Fruit fly (Drosophila melanogaster) whole organism, wandering third instar larva: ENCODE results near the gene CG32706.
A peak's percentile ranks its signal among the peaks of the same experiment; 100 is the strongest.

Experiments
- Abd-B ChIP-seq: fragments of >200 bp; optimal IDR thresholded peaks from 2 replicates; lab custom pipeline; 2017; ENCODE audit warnings: missing biosample characterization, missing genetic modification characterization
- CG32264 ChIP-seq: fragments of 200-800 bp; sonication (Bioruptor generic); optimal IDR thresholded peaks from 2 replicates; lab custom pipeline; 2016; ENCODE audit warnings: missing biosample characterization, missing genetic modification characterization
- CG9705 ChIP-seq: fragments of 200-800 bp; sonication (Bioruptor generic); optimal IDR thresholded peaks from 2 replicates; lab custom pipeline; 2018; ENCODE audit warnings: missing biosample characterization, mild to moderate bottlenecking, missing genetic modification characterization
- CrebA ChIP-seq: fragments of 200-800 bp; sonication (Bioruptor generic); optimal IDR thresholded peaks from 2 replicates; lab custom pipeline; 2016; ENCODE audit warnings: missing biosample characterization, mild to moderate bottlenecking, missing genetic modification characterization, borderline replicate concordance
- Dfd ChIP-seq: fragments of >200 bp; optimal IDR thresholded peaks from 2 replicates; lab custom pipeline; 2017; ENCODE audit warnings: missing biosample characterization, missing genetic modification characterization
- Dif ChIP-seq: fragments of 200-275, 200-300 bp; sonication (Bioruptor generic); optimal IDR thresholded peaks from 2 replicates; lab custom pipeline; 2018; ENCODE audit warnings: missing biosample characterization, missing genetic modification characterization; ENCODE audit not compliant: partially characterized antibody
- GATAd ChIP-seq: sonication (Bioruptor generic); optimal IDR thresholded peaks from 2 replicates; lab custom pipeline; 2016; ENCODE audit warnings: missing biosample characterization, missing genetic modification characterization
- HLH106 ChIP-seq: fragments of 200-800 bp; optimal IDR thresholded peaks from 3 replicates; lab custom pipeline; 2019; ENCODE audit warnings: missing biosample characterization, mild to moderate bottlenecking, missing genetic modification characterization, moderate library complexity
- Hnf4 ChIP-seq: fragments of 200-800 bp; sonication (Bioruptor generic); optimal IDR thresholded peaks from 2 replicates; lab custom pipeline; 2016; ENCODE audit warnings: missing biosample characterization, mild to moderate bottlenecking, missing genetic modification characterization
- Hr78 ChIP-seq: fragments of >200 bp; optimal IDR thresholded peaks from 2 replicates; lab custom pipeline; 2017; ENCODE audit warnings: missing biosample characterization, missing genetic modification characterization
- Hr83 ChIP-seq: fragments of 200-300 bp; sonication (Bioruptor generic); optimal IDR thresholded peaks from 2 replicates; lab custom pipeline; 2016; ENCODE audit warnings: missing biosample characterization, mild to moderate bottlenecking, missing genetic modification characterization, moderate library complexity; ENCODE audit not compliant: poor library complexity, severe bottlenecking
- Jra ChIP-seq: sonication (Bioruptor generic); optimal IDR thresholded peaks from 2 replicates; lab custom pipeline; 2016; ENCODE audit warnings: missing biosample characterization, missing genetic modification characterization
- Mio ChIP-seq: sonication (Bioruptor generic); optimal IDR thresholded peaks from 2 replicates; lab custom pipeline; 2016; ENCODE audit warnings: missing biosample characterization, missing genetic modification characterization
- Myc ChIP-seq: fragments of >200 bp; optimal IDR thresholded peaks from 2 replicates; lab custom pipeline; 2017
- N ChIP-seq: fragments of >200 bp; optimal IDR thresholded peaks from 2 replicates; lab custom pipeline; 2018; ENCODE audit warnings: missing biosample characterization, missing external identifiers, missing genetic modification characterization
- OdsH ChIP-seq: fragments of 200-800 bp; sonication (Bioruptor generic); optimal IDR thresholded peaks from 2 replicates; lab custom pipeline; 2016; ENCODE audit warnings: missing biosample characterization, mild to moderate bottlenecking, missing genetic modification characterization
- Rel ChIP-seq, 2 experiments: fragments of 200-800 bp; sonication (Bioruptor generic) in 1 of 2; optimal IDR thresholded peaks; 2 replicates in 1 of 2; 3 replicates in 1 of 2; lab custom pipeline; 2016 to 2019; ENCODE audit warnings: mild to moderate bottlenecking in 2 of 2, missing biosample characterization in 2 of 2, missing genetic modification characterization in 2 of 2, moderate library complexity in 1 of 2
- Sp1 ChIP-seq: fragments of 200-800 bp; sonication (Bioruptor generic); optimal IDR thresholded peaks from 3 replicates; lab custom pipeline; 2019; ENCODE audit warnings: missing biosample characterization, mild to moderate bottlenecking, missing genetic modification characterization, moderate library complexity
- Vsx2 ChIP-seq: fragments of 200-300, 225-300 bp; sonication (Bioruptor generic); optimal IDR thresholded peaks from 2 replicates; lab custom pipeline; 2018; ENCODE audit warnings: missing biosample characterization, missing genetic modification characterization; ENCODE audit not compliant: partially characterized antibody
- br ChIP-seq: fragments of 200-800 bp; sonication (Bioruptor generic); optimal IDR thresholded peaks from 2 replicates; lab custom pipeline; 2016; ENCODE audit warnings: missing biosample characterization, missing genetic modification characterization
- brk ChIP-seq: fragments of 200-800 bp; sonication (Bioruptor generic); optimal IDR thresholded peaks from 2 replicates; lab custom pipeline; 2016; ENCODE audit warnings: missing biosample characterization, mild to moderate bottlenecking, missing genetic modification characterization
- dl ChIP-seq, 2 experiments: fragments of 175-275, 200-275 bp in 1 of 2; fragments of 200-275 bp in 1 of 2; sonication (Bioruptor generic); optimal IDR thresholded peaks; lab custom pipeline; 2018; ENCODE audit warnings: mild to moderate bottlenecking in 2 of 2, missing biosample characterization in 2 of 2, missing genetic modification characterization in 2 of 2, moderate library complexity in 2 of 2; ENCODE audit not compliant: partially characterized antibody in 2 of 2, insufficient read depth in 1 of 2
- dmrt93B ChIP-seq: fragments of 200-800 bp; sonication (Bioruptor generic); optimal IDR thresholded peaks from 2 replicates; lab custom pipeline; 2018; ENCODE audit warnings: missing biosample characterization, mild to moderate bottlenecking, missing genetic modification characterization
- dsf ChIP-seq: sonication (Bioruptor generic); optimal IDR thresholded peaks from 2 replicates; lab custom pipeline; 2016; ENCODE audit warnings: missing biosample characterization, missing genetic modification characterization, borderline replicate concordance
- ey ChIP-seq: fragments of 200-800 bp; sonication (Bioruptor generic); optimal IDR thresholded peaks from 2 replicates; lab custom pipeline; 2016; ENCODE audit warnings: missing biosample characterization, missing genetic modification characterization
- foxo ChIP-seq, 2 experiments: fragments of 200-800 bp; sonication (Bioruptor generic); optimal IDR thresholded peaks; 2 replicates in 1 of 2; 3 replicates in 1 of 2; lab custom pipeline; 2016 to 2017; ENCODE audit warnings: missing biosample characterization in 2 of 2, missing genetic modification characterization in 2 of 2
- fru ChIP-seq: fragments of 200-800 bp; sonication (Bioruptor generic); optimal IDR thresholded peaks from 3 replicates; lab custom pipeline; 2016; ENCODE audit warnings: missing biosample characterization, mild to moderate bottlenecking, missing genetic modification characterization
- h ChIP-seq: fragments of 200-800 bp; sonication (Bioruptor generic); optimal IDR thresholded peaks from 3 replicates; lab custom pipeline; 2016; ENCODE audit warnings: missing biosample characterization, mild to moderate bottlenecking, missing genetic modification characterization
- jim ChIP-seq: fragments of 175-275, 200-325 bp; sonication (Bioruptor generic); optimal IDR thresholded peaks from 2 replicates; lab custom pipeline; 2016; ENCODE audit warnings: missing biosample characterization, mild to moderate bottlenecking, missing genetic modification characterization
- lola ChIP-seq: fragments of >200 bp; optimal IDR thresholded peaks from 2 replicates; lab custom pipeline; 2017; ENCODE audit warnings: missing biosample characterization, missing genetic modification characterization
- pan ChIP-seq: fragments of >200 bp; optimal IDR thresholded peaks from 2 replicates; lab custom pipeline; 2017
- psq ChIP-seq: fragments of 200-800 bp; sonication (Bioruptor generic); optimal IDR thresholded peaks from 3 replicates; lab custom pipeline; 2017; ENCODE audit warnings: missing biosample characterization, mild to moderate bottlenecking, missing genetic modification characterization, moderate library complexity
- rgr ChIP-seq: fragments of 200-800 bp; sonication (Bioruptor generic); optimal IDR thresholded peaks from 3 replicates; lab custom pipeline; 2016; ENCODE audit warnings: missing biosample characterization, mild to moderate bottlenecking, missing genetic modification characterization
- sage ChIP-seq: fragments of 200-800 bp; sonication (Bioruptor generic); optimal IDR thresholded peaks from 2 replicates; lab custom pipeline; 2016; ENCODE audit warnings: missing biosample characterization, mild to moderate bottlenecking, missing genetic modification characterization
- sv ChIP-seq: fragments of 200-800 bp; sonication (Bioruptor generic); optimal IDR thresholded peaks from 3 replicates; lab custom pipeline; 2016; ENCODE audit warnings: missing biosample characterization, missing genetic modification characterization
- tai ChIP-seq: sonication (Bioruptor generic); optimal IDR thresholded peaks from 2 replicates; lab custom pipeline; 2016; ENCODE audit warnings: missing biosample characterization, missing genetic modification characterization
- usp ChIP-seq: fragments of >200 bp; optimal IDR thresholded peaks from 2 replicates; lab custom pipeline; 2017; ENCODE audit warnings: missing biosample characterization, missing genetic modification characterization
- woc ChIP-seq: sonication (Bioruptor generic); optimal IDR thresholded peaks from 2 replicates; lab custom pipeline; 2016; ENCODE audit warnings: missing biosample characterization, mild to moderate bottlenecking, missing genetic modification characterization

The CG32706 gene

DNA sequence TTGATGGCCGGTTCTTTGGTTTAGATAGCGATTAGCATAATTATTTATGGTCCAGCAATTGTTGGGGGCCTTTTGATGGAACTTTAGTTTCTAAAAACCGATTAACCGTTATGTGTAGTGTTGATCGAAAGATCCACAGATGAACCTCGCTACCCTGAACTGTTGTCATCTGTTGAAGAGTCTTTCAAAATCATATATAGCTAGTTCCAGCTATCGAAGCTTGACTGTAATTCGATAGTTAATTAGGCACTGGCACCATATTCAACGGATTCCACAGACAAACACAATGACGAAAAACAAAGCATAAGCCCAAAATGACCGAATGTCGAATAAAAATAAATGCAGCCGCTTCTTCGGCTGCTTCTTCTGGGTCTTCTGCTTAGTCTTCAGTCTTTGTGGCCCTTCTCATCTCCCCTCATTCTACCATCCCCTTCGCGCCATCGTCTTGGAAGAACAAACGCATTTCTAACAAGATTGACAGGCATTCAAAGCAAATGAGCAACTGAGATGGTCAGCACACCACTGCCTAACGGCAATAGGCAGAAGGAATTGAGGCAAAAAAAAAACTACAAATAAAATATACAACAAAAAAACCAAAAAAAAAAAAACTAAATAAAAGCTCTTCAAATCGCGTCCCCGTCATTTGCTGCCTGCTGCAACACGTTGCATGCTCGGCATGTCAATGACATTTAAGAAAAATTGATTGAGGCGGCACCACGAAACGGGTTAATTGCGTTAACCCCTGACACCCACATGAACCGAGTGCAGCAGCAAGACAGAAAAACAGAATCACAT is 43.0 kb upstream of the CG32706 start:
- TF ChIP-seq CG32264 (no peak), Vsx2 (GFP tag; lab: Kevin White, UChicago) (no peak), dmrt93B (GFP tag; lab: Kevin White, UChicago) (no peak), Sp1 (GFP tag; lab: Kevin White, UChicago) (no peak), Abd-B (no peak)
- TF ChIP-seq, all 38 proteins: peak for 0

DNA sequence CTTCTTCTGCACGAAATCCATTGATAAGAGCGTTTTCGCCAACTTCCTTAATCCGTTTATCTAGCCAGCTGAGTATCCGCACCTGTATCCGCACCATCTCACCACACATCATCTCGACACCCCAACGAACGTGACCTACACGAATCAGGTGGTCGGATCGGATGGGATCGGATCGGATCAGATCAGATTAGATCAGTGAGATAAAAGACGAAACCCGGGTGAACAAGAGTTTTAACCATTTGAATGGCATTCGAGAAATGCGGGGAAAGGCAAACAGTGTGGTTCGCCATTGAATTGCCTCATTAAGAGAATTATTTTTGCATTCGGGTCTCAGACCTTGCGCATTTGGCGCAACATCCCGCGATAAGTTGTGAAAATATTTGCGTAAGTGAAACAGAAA is 42.1 kb upstream of the CG32706 start:
- TF ChIP-seq Hr83 (GFP tag; lab: Kevin White, UChicago) (peak; percentile 7), Sp1 (GFP tag; lab: Kevin White, UChicago) (peak; percentile 3), rgr (peak; percentile 1), foxo (GFP tag; optimal IDR thresholded peaks at IDR 0.05; lab: Kevin White, UChicago) (no peak)
- TF ChIP-seq, all 38 proteins: peak for 3

DNA sequence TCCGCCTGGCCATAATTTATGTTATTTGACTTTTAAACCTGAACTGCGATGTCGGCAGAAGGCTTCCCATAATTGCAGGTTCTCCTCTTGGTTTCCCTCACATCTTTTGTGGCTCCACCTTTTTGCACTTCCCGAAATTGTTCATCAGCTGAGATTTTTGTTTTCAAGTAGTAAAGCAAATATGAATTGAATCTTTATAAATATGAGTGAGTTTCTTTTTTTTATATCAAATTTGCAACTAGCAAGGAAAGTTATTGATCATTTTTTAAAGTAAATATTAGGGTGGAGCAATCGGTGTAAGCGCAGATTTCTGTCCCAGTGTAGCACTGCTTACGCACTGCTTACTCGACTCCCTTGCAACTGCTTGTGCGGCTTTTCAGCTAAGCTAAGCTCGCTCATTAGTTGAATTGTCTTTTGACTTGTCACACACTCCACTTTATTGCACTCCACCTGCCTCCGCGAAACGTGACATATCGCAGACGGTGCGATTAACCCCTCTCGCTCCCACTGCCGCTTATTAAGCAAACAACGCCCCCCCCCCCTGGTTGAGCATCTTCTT is 40.5 kb upstream of the CG32706 start:
- TF ChIP-seq OdsH (no peak), Hnf4 (GFP tag; lab: Kevin White, UChicago) (no peak), sv (GFP tag; lab: Kevin White, UChicago) (no peak), Myc (no peak), Hr83 (GFP tag; lab: Kevin White, UChicago) (no peak), jim (GFP tag; lab: Kevin White, UChicago) (no peak), pan (lab: Kevin White, UChicago) (no peak), rgr (no peak), Abd-B (no peak), br (GFP tag; lab: Kevin White, UChicago) (peak; percentile 14), sage (no peak), dl (GFP tag; optimal IDR thresholded peaks at IDR 0.05; lab: Kevin White, UChicago; ENCODE audit: insufficient read depth in 1 of 2, partially characterized antibody in 2 of 2) (no peak), dsf (GFP tag; lab: Kevin White, UChicago) (no peak), Dfd (GFP tag; lab: Kevin White, UChicago) (no peak), ey (GFP tag; lab: Kevin White, UChicago) (peak; percentile 12), Dif (GFP tag; lab: Kevin White, UChicago) (no peak), HLH106 (no peak), CG32264 (no peak), N (GFP tag; lab: Kevin White, UChicago) (no peak), lola (GFP tag; lab: Kevin White, UChicago) (no peak), usp (GFP tag; lab: Kevin White, UChicago) (no peak), h (GFP tag; lab: Kevin White, UChicago) (peak; percentile 8), fru (peak; percentile 28), foxo (GFP tag; optimal IDR thresholded peaks at IDR 0.05; lab: Kevin White, UChicago) (peak in 1 of 2 experiments; percentile 22), Hr78 (GFP tag; lab: Kevin White, UChicago) (no peak), dmrt93B (GFP tag; lab: Kevin White, UChicago) (no peak), psq (peak; percentile 13), GATAd (GFP tag; lab: Kevin White, UChicago) (no peak), Rel (GFP tag; optimal IDR thresholded peaks at IDR 0.05; lab: Kevin White, UChicago) (no peak), Rel (tag; optimal IDR thresholded peaks at IDR 0.05; lab: Kevin White, UChicago) (no peak), tai (no peak), Mio (GFP tag; lab: Kevin White, UChicago) (no peak), Vsx2 (GFP tag; lab: Kevin White, UChicago) (no peak), Sp1 (GFP tag; lab: Kevin White, UChicago) (no peak), brk (GFP tag; lab: Kevin White, UChicago) (no peak), CG9705 (GFP tag; lab: Kevin White, UChicago) (no peak), woc (GFP tag; lab: Kevin White, UChicago) (no peak), Jra (GFP tag; lab: Kevin White, UChicago) (no peak), CrebA (GFP tag; lab: Kevin White, UChicago) (no peak)
